Fruit fly (Drosophila melanogaster) whole organism, embryonic: ENCODE data around the gene amn.

Source experiments
- Abd-B ChIP-seq: fragments of 200-800 bp; sonication (Bioruptor generic); optimal IDR thresholded peaks from 2 replicates; lab custom pipeline; 2018; ENCODE audit warnings: missing biosample characterization, mild to moderate bottlenecking, missing genetic modification characterization, moderate library complexity
- CG10267 ChIP-seq: fragments of 200-800 bp; sonication (Bioruptor generic); optimal IDR thresholded peaks from 2 replicates; lab custom pipeline; 2018; ENCODE audit warnings: missing biosample characterization, mild to moderate bottlenecking, missing genetic modification characterization, moderate library complexity
- CG10274 ChIP-seq: fragments of 200-800 bp; sonication (Bioruptor generic); optimal IDR thresholded peaks from 3 replicates; lab custom pipeline; 2017; ENCODE audit warnings: missing biosample characterization, mild to moderate bottlenecking, missing genetic modification characterization
- CG10321 ChIP-seq: fragments of 200-800 bp; sonication (Bioruptor generic); IDR thresholded peaks from 2 replicates; pipeline ENCODE4 v1.3.6; 2022; ENCODE audit warnings: missing biosample characterization, missing genetic modification characterization
- CG11093 ChIP-seq: fragments of 200-800 bp; sonication (Bioruptor generic); IDR thresholded peaks from 3 replicates; pipeline ENCODE4 v1.3.6; 2022; ENCODE audit warnings: missing biosample characterization, missing genetic modification characterization
- CG12744 ChIP-seq: fragments of 200-800 bp; sonication (Bioruptor generic); optimal IDR thresholded peaks from 2 replicates; lab custom pipeline; 2016; ENCODE audit warnings: missing biosample characterization, missing genetic modification characterization
- CG13123 ChIP-seq: fragments of 200-800 bp; sonication (Bioruptor generic); optimal IDR thresholded peaks from 2 replicates; lab custom pipeline; 2016; ENCODE audit warnings: missing biosample characterization, missing genetic modification characterization
- CG13894 ChIP-seq: fragments of 200-800 bp; sonication (Bioruptor generic); optimal IDR thresholded peaks from 3 replicates; lab custom pipeline; 2018; ENCODE audit warnings: missing biosample characterization, mild to moderate bottlenecking, missing genetic modification characterization, moderate library complexity
- CG14050 ChIP-seq: fragments of 200-800 bp; sonication (Bioruptor generic); IDR thresholded peaks from 3 replicates; pipeline ENCODE4 v1.3.6; 2022; ENCODE audit warnings: missing biosample characterization, missing genetic modification characterization
- CG14441 ChIP-seq: fragments of 200-800 bp; sonication (Bioruptor generic); IDR thresholded peaks from 2 replicates; pipeline ENCODE4 v1.3.6; 2022; ENCODE audit warnings: missing biosample characterization, missing genetic modification characterization
- CG15011 ChIP-seq: fragments of 200-800 bp; sonication (Bioruptor generic); optimal IDR thresholded peaks from 3 replicates; lab custom pipeline; 2018; ENCODE audit warnings: missing biosample characterization, mild to moderate bottlenecking, missing genetic modification characterization
- CG15514 ChIP-seq: fragments of 200-800 bp; sonication (Bioruptor generic); optimal IDR thresholded peaks from 3 replicates; lab custom pipeline; 2017; ENCODE audit warnings: missing biosample characterization, missing genetic modification characterization, mild to moderate bottlenecking, moderate library complexity, missing genetic modification reagents
- CG16813 ChIP-seq: fragments of 200-800 bp; sonication (Bioruptor generic); IDR thresholded peaks from 3 replicates; pipeline ENCODE4 v1.3.6; 2022; ENCODE audit warnings: missing biosample characterization, missing genetic modification characterization; ENCODE audit not compliant: partially characterized antibody
- CG17829 ChIP-seq: fragments of 200-800 bp; optimal IDR thresholded peaks from 2 replicates; lab custom pipeline; 2019; ENCODE audit warnings: missing biosample characterization, mild to moderate bottlenecking, missing genetic modification characterization, moderate library complexity
- CG32767 ChIP-seq: fragments of 200-800 bp; sonication (Bioruptor generic); IDR thresholded peaks from 2 replicates; pipeline ENCODE4 v1.3.6; 2022; ENCODE audit warnings: missing biosample characterization, missing genetic modification characterization
- CG32772 ChIP-seq: fragments of 200-800 bp; sonication (Bioruptor generic); IDR thresholded peaks from 2 replicates; pipeline ENCODE4 v1.3.6; 2022; ENCODE audit warnings: missing biosample characterization, missing genetic modification characterization
- CG3847 ChIP-seq: fragments of 200-800 bp; sonication (Bioruptor generic); IDR thresholded peaks from 2 replicates; pipeline ENCODE4 v1.3.6; 2022; ENCODE audit warnings: missing biosample characterization, missing genetic modification characterization
- CG6272 ChIP-seq: fragments of 200-800 bp; sonication (Bioruptor generic); IDR thresholded peaks from 2 replicates; pipeline ENCODE4 v1.3.6; 2022; ENCODE audit warnings: missing biosample characterization, missing genetic modification characterization
- CG6683 ChIP-seq: fragments of 200-800 bp; sonication (Bioruptor generic); optimal IDR thresholded peaks from 2 replicates; lab custom pipeline; 2017; ENCODE audit warnings: missing biosample characterization, mild to moderate bottlenecking, missing genetic modification characterization, missing genetic modification reagents
- CG6689 ChIP-seq: fragments of 200-800 bp; sonication (Bioruptor generic); IDR thresholded peaks from 2 replicates; pipeline ENCODE4 v1.3.6; 2022; ENCODE audit warnings: missing biosample characterization, missing genetic modification characterization
- CG8281 ChIP-seq: fragments of 200-800 bp; sonication (Bioruptor generic); optimal IDR thresholded peaks from 2 replicates; lab custom pipeline; 2018; ENCODE audit warnings: missing biosample characterization, mild to moderate bottlenecking, missing genetic modification characterization, moderate library complexity
- CG9727 ChIP-seq: fragments of 200-800 bp; sonication (Bioruptor generic); optimal IDR thresholded peaks from 3 replicates; lab custom pipeline; 2017; ENCODE audit warnings: missing biosample characterization, mild to moderate bottlenecking, missing genetic modification characterization
- CG9797 ChIP-seq: fragments of 200-800 bp; sonication (Bioruptor generic); optimal IDR thresholded peaks from 3 replicates; lab custom pipeline; 2018; ENCODE audit warnings: missing biosample characterization, mild to moderate bottlenecking, missing genetic modification characterization
- CHES-1-like ChIP-seq: fragments of 200-800 bp; sonication (Bioruptor generic); optimal IDR thresholded peaks from 2 replicates; lab custom pipeline; 2016; ENCODE audit warnings: missing biosample characterization, missing genetic modification characterization
- E2f2 ChIP-seq: fragments of 200-800 bp; sonication (Bioruptor generic); IDR thresholded peaks from 2 replicates; pipeline ENCODE4 v1.3.6; 2022; ENCODE audit warnings: missing biosample characterization, missing genetic modification characterization
- Ets65A ChIP-seq: fragments of 200-800 bp; sonication (Bioruptor generic); peaks from one replicate; lab custom pipeline; 2016; ENCODE audit warnings: missing biosample characterization, missing genetic modification characterization
- Ets97D ChIP-seq: fragments of 200-800 bp; sonication (Bioruptor generic); optimal IDR thresholded peaks from 3 replicates; lab custom pipeline; 2016; ENCODE audit warnings: missing biosample characterization, missing genetic modification characterization
- Gsc ChIP-seq: fragments of 200-800 bp; sonication (Bioruptor generic); IDR thresholded peaks from 2 replicates; pipeline ENCODE4 v1.3.6; 2022; ENCODE audit warnings: missing biosample characterization, missing genetic modification characterization
- HLHmδ ChIP-seq: fragments of 200-800 bp; sonication (Bioruptor generic); optimal IDR thresholded peaks from 2 replicates; lab custom pipeline; 2018; ENCODE audit warnings: missing biosample characterization, mild to moderate bottlenecking, missing genetic modification characterization, moderate library complexity
- Mad ChIP-seq: fragments of 200-800 bp; sonication (Bioruptor generic); optimal IDR thresholded peaks from 2 replicates; lab custom pipeline; 2016; ENCODE audit warnings: missing biosample characterization, missing genetic modification characterization
- Mrtf ChIP-seq: fragments of 200-800 bp; sonication (Bioruptor generic); IDR thresholded peaks from 3 replicates; pipeline ENCODE4 v1.3.6; 2022; ENCODE audit warnings: missing biosample characterization, missing genetic modification characterization
- NK7.1 ChIP-seq: fragments of 200-800 bp; sonication (Bioruptor generic); optimal IDR thresholded peaks from 3 replicates; lab custom pipeline; 2016; ENCODE audit warnings: missing biosample characterization, missing genetic modification characterization
- Nf-YC ChIP-seq: fragments of 200-800 bp; optimal IDR thresholded peaks from 3 replicates; lab custom pipeline; 2019; ENCODE audit warnings: missing biosample characterization, mild to moderate bottlenecking, missing genetic modification characterization, moderate library complexity
- Pdp1 ChIP-seq, 2 experiments: fragments of 200-800 bp; sonication (Bioruptor generic); optimal IDR thresholded peaks; 3 replicates each; lab custom pipeline; 2016; ENCODE audit warnings: missing biosample characterization in 2 of 2, missing genetic modification characterization in 2 of 2, mild to moderate bottlenecking in 1 of 2, moderate library complexity in 1 of 2
- bbx ChIP-seq: fragments of 200-800 bp; sonication (Bioruptor generic); IDR thresholded peaks from 2 replicates; pipeline ENCODE4 v1.3.6; 2022; ENCODE audit warnings: missing biosample characterization, missing genetic modification characterization; ENCODE audit not compliant: partially characterized antibody
- bcd ChIP-seq: fragments of 200-800 bp; sonication (Bioruptor generic); optimal IDR thresholded peaks from 2 replicates; lab custom pipeline; 2017; ENCODE audit warnings: missing biosample characterization, mild to moderate bottlenecking, missing genetic modification characterization
- croc ChIP-seq: fragments of 200-800 bp; sonication (Bioruptor generic); conservative IDR thresholded peaks from 3 replicates; pipeline ENCODE4 v1.3.6; 2022; ENCODE audit warnings: missing biosample characterization, missing genetic modification characterization
- crol ChIP-seq: fragments of 200-800 bp; sonication (Bioruptor generic); IDR thresholded peaks from 2 replicates; pipeline ENCODE4 v1.3.6; 2022; ENCODE audit warnings: missing biosample characterization, missing genetic modification characterization
- dan ChIP-seq: fragments of 200-800 bp; sonication (Bioruptor generic); IDR thresholded peaks from 2 replicates; pipeline ENCODE4 v1.3.6; 2022; ENCODE audit warnings: missing biosample characterization, missing genetic modification characterization
- disco-r ChIP-seq: fragments of 200-800 bp; sonication (Bioruptor generic); optimal IDR thresholded peaks from 2 replicates; lab custom pipeline; 2016; ENCODE audit warnings: missing biosample characterization, missing genetic modification characterization
- ems ChIP-seq: fragments of 200-800 bp; sonication (Bioruptor generic); optimal IDR thresholded peaks from 3 replicates; lab custom pipeline; 2016; ENCODE audit warnings: missing biosample characterization, missing genetic modification characterization
- ewg ChIP-seq: fragments of 200-800 bp; sonication (Bioruptor generic); optimal IDR thresholded peaks from 3 replicates; lab custom pipeline; 2017; ENCODE audit warnings: mild to moderate bottlenecking, missing biosample characterization, missing genetic modification reagents, missing genetic modification characterization
- fd102C ChIP-seq: fragments of 200-800 bp; sonication (Bioruptor generic); optimal IDR thresholded peaks from 2 replicates; lab custom pipeline; 2018; ENCODE audit warnings: missing biosample characterization, mild to moderate bottlenecking, missing genetic modification characterization, moderate library complexity
- jumu ChIP-seq: fragments of 200-800 bp; sonication (Bioruptor generic); optimal IDR thresholded peaks from 3 replicates; lab custom pipeline; 2016; ENCODE audit warnings: missing biosample characterization, missing genetic modification characterization
- kay ChIP-seq: fragments of 200-800 bp; sonication (Bioruptor generic); optimal IDR thresholded peaks from 2 replicates; lab custom pipeline; 2016; ENCODE audit warnings: missing biosample characterization, missing genetic modification characterization
- lmd ChIP-seq: fragments of 200-800 bp; sonication (Bioruptor generic); IDR thresholded peaks from 2 replicates; pipeline ENCODE4 v1.3.6; 2022; ENCODE audit warnings: missing biosample characterization, missing genetic modification characterization
- p53 ChIP-seq: fragments of 200-800 bp; sonication (Bioruptor generic); optimal IDR thresholded peaks from 2 replicates; lab custom pipeline; 2016; ENCODE audit warnings: missing biosample characterization, missing genetic modification characterization
- pros ChIP-seq: fragments of 200-800 bp; sonication (Bioruptor generic); optimal IDR thresholded peaks from 3 replicates; lab custom pipeline; 2019; ENCODE audit warnings: missing biosample characterization, mild to moderate bottlenecking, missing genetic modification characterization, moderate library complexity
- sim ChIP-seq: fragments of 200-800 bp; sonication (Bioruptor generic); IDR thresholded peaks from 2 replicates; pipeline ENCODE4 v1.3.6; 2022; ENCODE audit warnings: missing biosample characterization, missing genetic modification characterization
- tll ChIP-seq, 2 experiments: fragments of 200-800 bp in 1 of 2; fragments of >200 bp in 1 of 2; sonication (Bioruptor generic) in 1 of 2; optimal IDR thresholded peaks; 2 replicates each; lab custom pipeline; 2017 to 2019; ENCODE audit warnings: missing biosample characterization in 2 of 2, missing genetic modification characterization in 2 of 2, mild to moderate bottlenecking in 1 of 2, moderate library complexity in 1 of 2

Gene amn

dm6 chrX:19846701-19847383, 43.0 kb downstream of the amn start (continued):
- TF ChIP-seq CG8281 (tag; lab: Kevin White, UChicago) (peak; percentile 83), tll (GFP tag; optimal IDR thresholded peaks at IDR 0.05; lab: Kevin White, UChicago) (peak in 1 of 2 experiments; percentile 35), CG15011 (GFP tag; lab: Kevin White, UChicago) (peak; percentile 84), Pdp1 (GFP tag; optimal IDR thresholded peaks at IDR 0.05; lab: Kevin White, UChicago) (peak; percentile 90 to 95), Ets65A (GFP tag; lab: Kevin White, UChicago) (peak; percentile 99), Mad (GFP tag; lab: Kevin White, UChicago) (peak; percentile 95), Gsc (GFP tag; lab: Robert Waterston, UW) (peak; percentile 88), CG32772 (peak; percentile 96), CG11093 (GFP tag; lab: Robert Waterston, UW) (peak; percentile 94), CG10321 (GFP tag; lab: Robert Waterston, UW) (peak; percentile 40; the same call in 1 of the 2 replicates), CG9797 (GFP tag; lab: Kevin White, UChicago) (peak; percentile 34), sim (peak; percentile 80), lmd (GFP tag; lab: Robert Waterston, UW) (peak; percentile 97), CHES-1-like (GFP tag; lab: Kevin White, UChicago) (peak; percentile 95), E2f2 (GFP tag; lab: Robert Waterston, UW) (peak; percentile 78), CG32767 (GFP tag; lab: Robert Waterston, UW) (peak; percentile 91), crol (GFP tag; lab: Robert Waterston, UW) (peak; percentile 96), fd102C (GFP tag; lab: Kevin White, UChicago) (peak; percentile 56), CG12744 (GFP tag; lab: Kevin White, UChicago) (peak; percentile 88), Mrtf (GFP tag; lab: Robert Waterston, UW) (peak; percentile 96), Abd-B (GFP tag; lab: Kevin White, UChicago) (peak; percentile 96), p53 (GFP tag; lab: Kevin White, UChicago) (peak; percentile 89), HLHmδ (GFP tag; lab: Kevin White, UChicago) (no peak), bcd (GFP tag; lab: Kevin White, UChicago) (peak; percentile 93), Ets97D (GFP tag; lab: Kevin White, UChicago) (peak; percentile 74), jumu (peak; percentile 96), NK7.1 (GFP tag; lab: Kevin White, UChicago) (peak; percentile 89), CG6272 (GFP tag; lab: Robert Waterston, UW) (peak; percentile 92), ems (peak; percentile 94), pros (GFP tag; lab: Kevin White, UChicago) (peak; percentile 78), disco-r (GFP tag; lab: Kevin White, UChicago) (peak; percentile 92), bbx (no peak), CG15514 (peak; percentile 78), kay (GFP tag; lab: Kevin White, UChicago) (peak; percentile 89), CG3847 (peak; percentile 94), CG13123 (GFP tag; lab: Kevin White, UChicago) (peak; percentile 90), CG10267 (tag; lab: Kevin White, UChicago) (peak; percentile 85), CG6683 (GFP tag; lab: Kevin White, UChicago) (peak; percentile 87), CG14050 (GFP tag; lab: Robert Waterston, UW) (peak; percentile 92), CG14441 (GFP tag; lab: Robert Waterston, UW) (peak; percentile 97), CG13894 (tag; lab: Kevin White, UChicago) (peak; percentile 82), ewg (peak; percentile 88), CG6689 (peak; percentile 95), dan (GFP tag; lab: Robert Waterston, UW) (peak; percentile 81), Nf-YC (tag; lab: Kevin White, UChicago) (peak; percentile 79), CG17829 (tag; lab: Kevin White, UChicago) (peak; percentile 95), CG10274 (GFP tag; lab: Kevin White, UChicago) (peak; percentile 80), CG16813 (no peak), CG9727 (peak; percentile 91), croc (GFP tag; lab: Robert Waterston, UW) (peak; percentile 89)
